Fruit fly (Drosophila melanogaster) S2 (cell line): Measurements from ENCODE around the gene Idgf2.

Experiments used
- CG8478 ChIP-seq: fragments of >200 bp; optimal IDR thresholded peaks from 2 replicates; lab custom pipeline; 2018
- CTCF ChIP-seq, 2 experiments: fragments of >200 bp; optimal IDR thresholded peaks; 2 replicates each; lab custom pipeline; 2018

The Idgf2 gene

dm6 chr2L:16495193-16495780 is 48.2 kb downstream of the Idgf2 start:
- no peak for TF ChIP-seq CG8478 (lab: Kevin White, UChicago)
- TF ChIP-seq CTCF (optimal IDR thresholded peaks at IDR 0.05; lab: Kevin White, UChicago), result no peak

DNA sequence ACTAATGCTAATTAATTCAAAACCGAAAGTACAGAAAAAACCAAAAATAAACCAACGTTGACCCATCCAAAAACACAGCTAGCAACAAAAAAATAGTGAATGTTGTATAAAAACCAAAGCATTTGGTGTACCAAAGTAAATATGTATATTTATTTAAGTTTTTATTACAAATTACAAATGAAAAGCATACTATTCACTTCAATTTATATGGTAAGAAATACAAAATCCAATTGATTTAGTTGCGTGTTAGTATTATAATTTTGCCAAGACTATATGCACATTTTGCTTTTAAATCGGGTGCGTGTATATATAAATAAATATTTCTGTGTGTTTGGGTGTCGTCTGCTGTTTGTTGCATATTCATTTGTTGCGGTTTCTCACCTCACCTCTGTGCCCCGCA is 50.1 kb downstream of the Idgf2 start:
- no peak for TF ChIP-seq CTCF (optimal IDR thresholded peaks at IDR 0.05; lab: Kevin White, UChicago)

dm6 chr2L:16498100-16498499 is 51.0 kb downstream of the Idgf2 start:
- TF ChIP-seq CG8478 (lab: Kevin White, UChicago), result no peak
- no peak for TF ChIP-seq CTCF (optimal IDR thresholded peaks at IDR 0.05; lab: Kevin White, UChicago)

- TF ChIP-seq CTCF (optimal IDR thresholded peaks at IDR 0.05; lab: Kevin White, UChicago) (no peak), CG8478 (lab: Kevin White, UChicago) (no peak)
Observed at dm6 chr2L:16499559-16499958, 52.4 kb downstream of the Idgf2 start.
